Worm (Caenorhabditis elegans) whole organism, L3 larva: ENCODE data around the gene cyn-10.

Experiments used
- R02D3.7 ChIP-seq: fragments of 150-350 bp; optimal IDR thresholded peaks from 2 replicates; lab custom pipeline; 2014; ENCODE audit warnings: missing biosample characterization, missing genetic modification characterization
- ZK546.5 ChIP-seq: sonication (generic microtip); optimal IDR thresholded peaks from 2 replicates; lab custom pipeline; 2017; ENCODE audit warnings: missing biosample characterization, missing genetic modification characterization
- aly-2 ChIP-seq: fragments of 150-350 bp; optimal IDR thresholded peaks from 2 replicates; lab custom pipeline; 2014; ENCODE audit warnings: missing biosample characterization, missing genetic modification characterization
- ama-1 ChIP-seq: fragments of 150-350 bp; optimal IDR thresholded peaks from 2 replicates; lab custom pipeline; 2018
- ceh-16 ChIP-seq: sonication (generic microtip); optimal IDR thresholded peaks from 2 replicates; lab custom pipeline; 2017; ENCODE audit warnings: missing biosample characterization, missing genetic modification characterization
- ceh-28 ChIP-seq: fragments of 150-350 bp; optimal IDR thresholded peaks from 2 replicates; lab custom pipeline; 2014; ENCODE audit warnings: missing biosample characterization, missing genetic modification reagents, missing genetic modification characterization
- ceh-9 ChIP-seq: sonication (generic microtip); optimal IDR thresholded peaks from 2 replicates; lab custom pipeline; 2018; ENCODE audit warnings: missing biosample characterization, missing genetic modification characterization
- egl-5 ChIP-seq: fragments of 150-350 bp; optimal IDR thresholded peaks from 2 replicates; lab custom pipeline; 2017; ENCODE audit warnings: missing biosample characterization, missing genetic modification reagents, missing genetic modification characterization, inconsistent platforms
- elt-1 ChIP-seq: fragments of 150-350 bp; optimal IDR thresholded peaks from 2 replicates; lab custom pipeline; 2014; ENCODE audit warnings: missing biosample characterization, missing genetic modification characterization
- elt-2 ChIP-seq: sonication (generic microtip); optimal IDR thresholded peaks from 2 replicates; lab custom pipeline; 2016; ENCODE audit warnings: missing genetic modification reagents, mild to moderate bottlenecking, missing genetic modification characterization, missing compliant biosample characterization
- eor-1 ChIP-seq, 2 experiments: fragments of 150-350 bp; optimal IDR thresholded peaks; 2 replicates each; lab custom pipeline; 2014 to 2018; ENCODE audit warnings: missing biosample characterization in 2 of 2, missing genetic modification characterization in 2 of 2
- fkh-10 ChIP-seq: sonication (generic microtip); optimal IDR thresholded peaks from 2 replicates; lab custom pipeline; 2017; ENCODE audit warnings: missing biosample characterization, missing genetic modification reagents, missing genetic modification characterization
- fkh-2 ChIP-seq: fragments of 150-350 bp; optimal IDR thresholded peaks from 2 replicates; lab custom pipeline; 2014; ENCODE audit warnings: missing biosample characterization, missing genetic modification reagents, missing genetic modification characterization
- fos-1 ChIP-seq: fragments of 150-350 bp; optimal IDR thresholded peaks from 2 replicates; lab custom pipeline; 2014; ENCODE audit warnings: missing biosample characterization, missing genetic modification characterization
- jun-1 ChIP-seq: fragments of 150-350 bp; optimal IDR thresholded peaks from 2 replicates; lab custom pipeline; 2014; ENCODE audit warnings: missing biosample characterization, missing genetic modification reagents, missing genetic modification characterization
- lin-15B ChIP-seq: fragments of 150-350 bp; optimal IDR thresholded peaks from 2 replicates; lab custom pipeline; 2014; ENCODE audit warnings: missing biosample characterization, missing genetic modification characterization
- lin-39 ChIP-seq: fragments of 150-350 bp; optimal IDR thresholded peaks from 2 replicates; lab custom pipeline; 2018; ENCODE audit warnings: missing biosample characterization, missing genetic modification reagents, missing genetic modification characterization
- lsy-12 ChIP-seq: sonication (generic microtip); optimal IDR thresholded peaks from 2 replicates; lab custom pipeline; 2016; ENCODE audit warnings: mild to moderate bottlenecking, missing genetic modification characterization, missing compliant biosample characterization
- mdl-1 ChIP-seq: fragments of 150-350 bp; optimal IDR thresholded peaks from 2 replicates; lab custom pipeline; 2014; ENCODE audit warnings: missing biosample characterization, missing genetic modification characterization
- mml-1 ChIP-seq: fragments of 150-350 bp; sonication (generic microtip); optimal IDR thresholded peaks from 3 replicates; lab custom pipeline; 2014; ENCODE audit warnings: missing biosample characterization, missing genetic modification characterization
- nhr-11 ChIP-seq: fragments of 150-350 bp; optimal IDR thresholded peaks from 2 replicates; lab custom pipeline; 2014; ENCODE audit warnings: missing biosample characterization, missing genetic modification characterization
- nhr-237 ChIP-seq: fragments of 150-350 bp; optimal IDR thresholded peaks from 2 replicates; lab custom pipeline; 2014; ENCODE audit warnings: missing biosample characterization, missing genetic modification characterization
- nhr-43 ChIP-seq: sonication (generic microtip); optimal IDR thresholded peaks from 2 replicates; lab custom pipeline; 2016; ENCODE audit warnings: mild to moderate bottlenecking, missing genetic modification characterization, missing compliant biosample characterization; ENCODE audit not compliant: poor library complexity, severe bottlenecking
- nhr-77 ChIP-seq: fragments of 150-350 bp; optimal IDR thresholded peaks from 2 replicates; lab custom pipeline; 2014; ENCODE audit warnings: missing biosample characterization, missing genetic modification characterization
- pha-4 ChIP-seq: fragments of 150-350 bp; optimal IDR thresholded peaks from 2 replicates; lab custom pipeline; 2014; ENCODE audit warnings: missing biosample characterization, missing genetic modification reagents, missing genetic modification characterization
- pqm-1 ChIP-seq: fragments of 150-350 bp; optimal IDR thresholded peaks from 2 replicates; lab custom pipeline; 2017; ENCODE audit warnings: missing biosample characterization, missing genetic modification characterization, inconsistent platforms
- skn-1 ChIP-seq: fragments of 150-350 bp; optimal IDR thresholded peaks from 2 replicates; lab custom pipeline; 2014; ENCODE audit warnings: missing biosample characterization, missing genetic modification characterization
- zag-1 ChIP-seq: fragments of 150-350 bp; optimal IDR thresholded peaks from 2 replicates; lab custom pipeline; 2014; ENCODE audit warnings: missing biosample characterization, missing genetic modification characterization
- ztf-11 ChIP-seq: fragments of 150-350 bp; optimal IDR thresholded peaks from 2 replicates; lab custom pipeline; 2014; ENCODE audit warnings: missing biosample characterization, missing genetic modification characterization
- ztf-4 ChIP-seq: fragments of 150-350 bp; optimal IDR thresholded peaks from 2 replicates; lab custom pipeline; 2014; ENCODE audit warnings: missing biosample characterization, missing genetic modification characterization

The cyn-10 gene

ce11 chrII:6926054-6926453 is 12.9 kb upstream of the cyn-10 start:
- TF ChIP-seq nhr-43 (tag; lab: Kevin White, UChicago) (no peak), ceh-16 (no peak), pha-4 (no peak), skn-1 (no peak), nhr-11 (no peak), fkh-10 (no peak)

DNA sequence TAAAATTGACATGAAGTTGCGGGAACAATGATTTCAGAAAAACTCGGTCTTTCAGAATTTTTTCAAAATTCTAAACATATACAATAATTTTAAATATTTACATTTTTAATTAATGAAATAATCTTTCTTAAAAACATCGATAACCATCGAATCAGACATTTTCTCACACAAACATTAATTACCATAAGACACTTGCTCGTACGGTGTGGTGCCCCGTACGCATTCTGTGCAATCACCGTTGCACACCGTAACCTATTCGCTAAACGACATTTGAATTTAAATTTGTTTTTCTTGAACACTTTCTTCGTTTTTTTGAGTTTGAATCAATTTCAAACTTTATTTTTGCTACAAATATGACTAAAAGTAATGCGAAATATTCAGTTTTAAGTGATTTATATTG is 10.6 kb upstream of the cyn-10 start:
- TF ChIP-seq fos-1 (tag; lab: Kevin White, UChicago) (no peak), nhr-77 (tag; lab: Kevin White, UChicago) (no peak), egl-5 (tag; lab: Kevin White, UChicago) (no peak), mdl-1 (tag; lab: Kevin White, UChicago) (no peak), lsy-12 (tag; lab: Kevin White, UChicago) (no peak), fkh-2 (tag; lab: Kevin White, UChicago) (no peak), R02D3.7 (tag; lab: Kevin White, UChicago) (no peak), ceh-28 (tag; lab: Kevin White, UChicago) (no peak), fkh-10 (no peak), ama-1 (no peak), jun-1 (tag; lab: Kevin White, UChicago) (no peak), ztf-11 (tag; lab: Kevin White, UChicago) (no peak), mml-1 (tag; lab: Kevin White, UChicago) (no peak), elt-1 (tag; lab: Kevin White, UChicago) (no peak), ceh-16 (no peak), nhr-237 (tag; lab: Kevin White, UChicago) (no peak), ztf-4 (no peak), zag-1 (tag; lab: Kevin White, UChicago) (no peak)

DNA sequence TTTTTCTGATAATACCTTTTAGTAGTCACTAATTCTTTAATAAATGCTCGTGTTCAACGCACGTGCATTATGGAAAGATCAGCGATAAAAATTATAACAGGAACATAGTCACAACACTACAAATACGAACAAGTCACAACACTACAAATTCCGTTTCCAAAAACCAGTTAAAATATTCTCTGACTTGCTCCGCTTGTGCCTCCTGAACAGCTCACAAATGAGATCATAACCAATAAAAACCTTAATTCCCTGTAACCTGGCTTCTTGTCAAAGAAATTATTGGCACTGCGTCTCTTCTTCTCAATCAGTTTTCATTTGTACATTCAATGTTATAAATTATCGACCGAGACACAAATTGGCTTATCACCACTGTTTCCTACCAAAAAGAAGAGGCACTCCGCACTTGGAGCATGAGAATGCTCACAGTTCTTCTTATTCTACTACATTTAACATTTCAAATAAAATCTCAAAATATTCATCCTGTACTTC is 6.2 kb upstream of the cyn-10 start, which contains the start of gene B0252.1:
Gene B0252.1 (plus strand): TSS at position 318 of the 489 bp plus-strand sequence.
- TF ChIP-seq ceh-9 (no peak), elt-2 (tag; lab: Kevin White, UChicago) (peak; percentile 65), pqm-1 (peak; percentile 26)

DNA sequence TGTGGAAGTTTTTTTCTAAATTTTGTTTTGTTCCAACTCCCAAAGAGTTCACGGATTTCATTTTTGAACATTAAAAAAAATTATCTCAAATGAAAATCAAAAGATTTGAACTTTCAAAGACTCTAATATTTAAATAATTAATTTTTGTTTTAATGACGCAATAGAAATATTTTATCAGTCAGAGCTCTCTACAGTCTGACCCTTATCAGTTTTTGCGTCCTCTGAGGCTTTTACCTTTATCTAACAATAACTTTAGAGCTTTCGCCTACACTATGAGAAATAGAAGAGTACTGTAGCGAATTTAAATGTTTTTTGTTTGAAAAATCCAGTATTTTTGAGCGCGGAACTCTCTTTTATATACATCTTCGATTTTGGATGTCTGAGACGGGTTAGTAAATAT is 5.7 kb upstream of the cyn-10 start, which contains the start of gene B0252.5:
Gene B0252.5 (minus strand): TSS at position 17 of the 400 bp plus-strand sequence.
- TF ChIP-seq elt-2 (tag; lab: Kevin White, UChicago) (peak; percentile 55), pqm-1 (peak; percentile 9), R02D3.7 (tag; lab: Kevin White, UChicago) (no peak)

ce11 chrII:6917710-6918109 is 4.5 kb upstream of the cyn-10 start, which contains the start of gene B0252.11:
B0252.11 (minus strand) TSS chrII:6917810.
- TF ChIP-seq zag-1 (tag; lab: Kevin White, UChicago) (no peak), nhr-11 (no peak), lsy-12 (tag; lab: Kevin White, UChicago) (no peak), ama-1 (no peak), lin-15B (no peak), fos-1 (tag; lab: Kevin White, UChicago) (no peak), elt-1 (tag; lab: Kevin White, UChicago) (no peak), eor-1 (tag; optimal IDR thresholded peaks at IDR 0.05; lab: Kevin White, UChicago) (no peak), skn-1 (no peak), ceh-28 (tag; lab: Kevin White, UChicago) (no peak), ZK546.5 (tag; lab: Kevin White, UChicago) (no peak), nhr-237 (tag; lab: Kevin White, UChicago) (no peak), nhr-43 (tag; lab: Kevin White, UChicago) (no peak), pha-4 (no peak)

DNA sequence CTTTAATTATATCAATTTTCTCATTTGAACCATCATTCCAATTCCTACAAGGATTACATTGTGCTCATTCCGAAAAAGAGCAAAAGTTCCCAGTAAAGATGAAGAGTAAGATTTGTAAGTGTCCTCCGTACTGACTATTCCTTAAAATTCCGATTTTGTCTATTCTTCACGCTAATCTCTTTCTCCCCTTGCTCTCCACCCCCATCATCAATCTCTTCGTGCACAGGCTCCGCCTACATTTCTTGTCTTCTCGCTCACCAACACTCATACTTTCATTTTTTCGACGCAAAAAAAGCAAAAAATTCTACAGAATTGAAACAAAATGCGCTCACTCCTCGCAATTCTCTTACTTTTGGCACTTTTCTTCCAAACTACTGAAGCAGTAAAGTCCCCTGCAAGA is 2.7 kb upstream of the cyn-10 start, which contains the start of gene B0252.8:
Gene B0252.8 (plus strand): TSS at position 292 of the 400 bp plus-strand sequence.
- TF ChIP-seq lin-39 (tag; lab: Kevin White, UChicago) (peak; percentile 71), aly-2 (tag; lab: Kevin White, UChicago) (no peak)
